Fruit fly (Drosophila melanogaster) whole organism, embryonic: ENCODE data around the gene SamDC.

ENCODE experiments used
- B-H2 ChIP-seq: fragments of 200-800 bp; sonication (Bioruptor generic); optimal IDR thresholded peaks from 2 replicates; lab custom pipeline; 2018; ENCODE audit warnings: missing biosample characterization, mild to moderate bottlenecking, missing genetic modification characterization
- CG11093 ChIP-seq: fragments of 200-800 bp; sonication (Bioruptor generic); IDR thresholded peaks from 3 replicates; pipeline ENCODE4 v1.3.6; 2022; ENCODE audit warnings: missing biosample characterization, missing genetic modification characterization
- CG11695 ChIP-seq: fragments of 200-800 bp; sonication (Bioruptor generic); IDR thresholded peaks from 3 replicates; pipeline ENCODE4 v1.3.6; 2022; ENCODE audit warnings: missing biosample characterization, missing genetic modification characterization
- CG1233 ChIP-seq: fragments of 200-800 bp; sonication (Bioruptor generic); optimal IDR thresholded peaks from 4 replicates; lab custom pipeline; 2018; ENCODE audit warnings: missing biosample characterization, mild to moderate bottlenecking, missing genetic modification characterization
- CG14441 ChIP-seq: fragments of 200-800 bp; sonication (Bioruptor generic); IDR thresholded peaks from 2 replicates; pipeline ENCODE4 v1.3.6; 2022; ENCODE audit warnings: missing biosample characterization, missing genetic modification characterization
- CG14667 ChIP-seq: fragments of 200-800 bp; sonication (Bioruptor generic); IDR thresholded peaks from 2 replicates; pipeline ENCODE4 v1.3.6; 2022; ENCODE audit warnings: missing biosample characterization, missing genetic modification characterization
- CG14860 ChIP-seq: fragments of 200-800 bp; sonication (Bioruptor generic); IDR thresholded peaks from 3 replicates; pipeline ENCODE4 v1.3.6; 2022; ENCODE audit warnings: missing biosample characterization, missing genetic modification characterization; ENCODE audit not compliant: partially characterized antibody
- CG15514 ChIP-seq: fragments of 200-800 bp; sonication (Bioruptor generic); optimal IDR thresholded peaks from 3 replicates; lab custom pipeline; 2017; ENCODE audit warnings: missing biosample characterization, missing genetic modification characterization, mild to moderate bottlenecking, moderate library complexity, missing genetic modification reagents
- CG2199 ChIP-seq: fragments of 200-800 bp; sonication (Bioruptor generic); IDR thresholded peaks from 3 replicates; pipeline ENCODE4 v1.3.6; 2022; ENCODE audit warnings: missing biosample characterization, missing genetic modification characterization
- CG2875 ChIP-seq: fragments of 200-800 bp; sonication (Bioruptor generic); optimal IDR thresholded peaks from 2 replicates; lab custom pipeline; 2017; ENCODE audit warnings: missing biosample characterization, mild to moderate bottlenecking, missing genetic modification characterization, missing genetic modification reagents
- CG3726 ChIP-seq: fragments of 200-800 bp; sonication (Bioruptor generic); IDR thresholded peaks from 3 replicates; pipeline ENCODE4, ENCODE4 v1.3.6; 2022; ENCODE audit warnings: missing biosample characterization, missing genetic modification characterization
- CG43689 ChIP-seq: fragments of 200-800 bp; sonication (Bioruptor generic); IDR thresholded peaks from 2 replicates; pipeline ENCODE4 v1.3.6; 2022; ENCODE audit warnings: missing biosample characterization, missing genetic modification characterization
- CG4707 ChIP-seq: fragments of 200-800 bp; sonication (Bioruptor generic); optimal IDR thresholded peaks from 2 replicates; lab custom pipeline; 2018; ENCODE audit warnings: missing biosample characterization, mild to moderate bottlenecking, missing genetic modification characterization, moderate library complexity
- CG6683 ChIP-seq: fragments of 200-800 bp; sonication (Bioruptor generic); optimal IDR thresholded peaks from 2 replicates; lab custom pipeline; 2017; ENCODE audit warnings: missing biosample characterization, mild to moderate bottlenecking, missing genetic modification characterization, missing genetic modification reagents
- CG6854 ChIP-seq: fragments of 200-800 bp; sonication (Bioruptor generic); optimal IDR thresholded peaks from 3 replicates; lab custom pipeline; 2017; ENCODE audit warnings: missing biosample characterization, mild to moderate bottlenecking, missing genetic modification characterization
- CG7928 ChIP-seq: fragments of 200-800 bp; sonication (Bioruptor generic); optimal IDR thresholded peaks from 2 replicates; lab custom pipeline; 2017; ENCODE audit warnings: missing biosample characterization, mild to moderate bottlenecking, missing genetic modification characterization
- CG7987 ChIP-seq: fragments of 200-800 bp; sonication (Bioruptor generic); optimal IDR thresholded peaks from 2 replicates; lab custom pipeline; 2018; ENCODE audit warnings: missing biosample characterization, mild to moderate bottlenecking, missing genetic modification characterization, moderate library complexity
- CG8359 ChIP-seq: fragments of 200-800 bp; sonication (Bioruptor generic); optimal IDR thresholded peaks from 2 replicates; lab custom pipeline; 2017; ENCODE audit warnings: missing biosample characterization, mild to moderate bottlenecking, missing genetic modification characterization, borderline replicate concordance
- D19B ChIP-seq: fragments of 200-800 bp; sonication (Bioruptor generic); optimal IDR thresholded peaks from 2 replicates; lab custom pipeline; 2017; ENCODE audit warnings: missing biosample characterization, mild to moderate bottlenecking, missing genetic modification characterization
- Dek ChIP-seq: fragments of 200-800 bp; sonication (Bioruptor generic); optimal IDR thresholded peaks from 3 replicates; lab custom pipeline; 2019; ENCODE audit warnings: missing biosample characterization, mild to moderate bottlenecking, missing genetic modification characterization, moderate library complexity
- Gsc ChIP-seq: fragments of 200-800 bp; sonication (Bioruptor generic); IDR thresholded peaks from 2 replicates; pipeline ENCODE4 v1.3.6; 2022; ENCODE audit warnings: missing biosample characterization, missing genetic modification characterization
- HLHmδ ChIP-seq: fragments of 200-800 bp; sonication (Bioruptor generic); optimal IDR thresholded peaks from 2 replicates; lab custom pipeline; 2018; ENCODE audit warnings: missing biosample characterization, mild to moderate bottlenecking, missing genetic modification characterization, moderate library complexity
- Lpt ChIP-seq: fragments of >200 bp; optimal IDR thresholded peaks from 2 replicates; lab custom pipeline; 2018; ENCODE audit warnings: missing biosample characterization, missing genetic modification characterization
- Nf-YA ChIP-seq: fragments of 200-800 bp; sonication (Bioruptor generic); IDR thresholded peaks from 2 replicates; pipeline ENCODE4 v1.3.6; 2022; ENCODE audit warnings: missing biosample characterization, missing genetic modification characterization
- Sry-β ChIP-seq: fragments of 200-800 bp; sonication (Bioruptor generic); optimal IDR thresholded peaks from 2 replicates; lab custom pipeline; 2018; ENCODE audit warnings: missing biosample characterization, mild to moderate bottlenecking, missing genetic modification characterization, moderate library complexity
- Xbp1 ChIP-seq: fragments of 200-800 bp; sonication (Bioruptor generic); optimal IDR thresholded peaks from 3 replicates; lab custom pipeline; 2016; ENCODE audit warnings: missing biosample characterization, mild to moderate bottlenecking, missing genetic modification characterization
- abd-A ChIP-seq: fragments of 200-800 bp; sonication (Bioruptor generic); optimal IDR thresholded peaks from 3 replicates; lab custom pipeline; 2019; ENCODE audit warnings: missing biosample characterization, mild to moderate bottlenecking, missing genetic modification characterization, moderate library complexity
- ac ChIP-seq: fragments of 200-800 bp; sonication (Bioruptor generic); optimal IDR thresholded peaks from 3 replicates; lab custom pipeline; 2017; ENCODE audit warnings: missing biosample characterization, mild to moderate bottlenecking, missing genetic modification characterization
- ara ChIP-seq: fragments of 200-800 bp; sonication (Bioruptor generic); IDR thresholded peaks from 2 replicates; pipeline ENCODE4 v1.3.6; 2022; ENCODE audit warnings: missing biosample characterization, missing genetic modification characterization
- az2 ChIP-seq: fragments of 200-800 bp; sonication (Bioruptor generic); optimal IDR thresholded peaks from 3 replicates; lab custom pipeline; 2016; ENCODE audit warnings: missing biosample characterization, missing genetic modification characterization
- ci ChIP-seq: fragments of 200-800 bp; sonication (Bioruptor generic); IDR thresholded peaks from 3 replicates; pipeline ENCODE4 v1.3.6; 2022; ENCODE audit warnings: missing biosample characterization, missing genetic modification characterization
- en ChIP-seq: fragments of 200-800 bp; sonication (Bioruptor generic); optimal IDR thresholded peaks from 2 replicates; lab custom pipeline; 2016; ENCODE audit warnings: missing biosample characterization, missing genetic modification characterization
- ind ChIP-seq: fragments of 200-800 bp; sonication (Bioruptor generic); optimal IDR thresholded peaks from 3 replicates; lab custom pipeline; 2016; ENCODE audit warnings: missing biosample characterization, missing genetic modification characterization
- kay ChIP-seq: fragments of 200-800 bp; sonication (Bioruptor generic); optimal IDR thresholded peaks from 2 replicates; lab custom pipeline; 2016; ENCODE audit warnings: missing biosample characterization, missing genetic modification characterization
- klu ChIP-seq: fragments of 200-800 bp; sonication (Bioruptor generic); IDR thresholded peaks from 2 replicates; pipeline ENCODE4 v1.3.6; 2022; ENCODE audit warnings: missing biosample characterization, missing genetic modification characterization
- knrl ChIP-seq: fragments of 200-800 bp; sonication (Bioruptor generic); IDR thresholded peaks from 3 replicates; pipeline ENCODE4 v1.3.6; 2022; ENCODE audit warnings: missing biosample characterization, missing genetic modification characterization; ENCODE audit not compliant: partially characterized antibody
- lab ChIP-seq: fragments of 200-800 bp; sonication (Bioruptor generic); optimal IDR thresholded peaks from 3 replicates; lab custom pipeline; 2017; ENCODE audit warnings: missing biosample characterization, missing genetic modification characterization, mild to moderate bottlenecking, moderate library complexity, missing genetic modification reagents
- lov ChIP-seq, 2 experiments: fragments of 200-800 bp in 1 of 2; fragments of >200 bp in 1 of 2; sonication (Bioruptor generic) in 1 of 2; IDR thresholded peaks in 1 of 2; optimal IDR thresholded peaks in 1 of 2; 2 replicates in 1 of 2; 3 replicates in 1 of 2; pipeline versions ENCODE4 v1.3.6 to Lab custom; 2017 to 2022; ENCODE audit warnings: missing biosample characterization in 1 of 2, missing genetic modification characterization in 1 of 2
- odd ChIP-seq: fragments of 200-800 bp; sonication (Bioruptor generic); optimal IDR thresholded peaks from 2 replicates; lab custom pipeline; 2017; ENCODE audit warnings: missing biosample characterization, mild to moderate bottlenecking, missing genetic modification characterization
- peb ChIP-seq: fragments of 200-800 bp; sonication (Bioruptor generic); IDR thresholded peaks from 2 replicates; pipeline ENCODE4 v1.3.6; 2022; ENCODE audit warnings: missing biosample characterization, missing genetic modification characterization
- pita ChIP-seq: fragments of 200-800 bp; sonication (Bioruptor generic); optimal IDR thresholded peaks from 2 replicates; lab custom pipeline; 2017; ENCODE audit warnings: missing biosample characterization, mild to moderate bottlenecking, missing genetic modification characterization
- repo ChIP-seq: fragments of 200-800 bp; sonication (Bioruptor generic); optimal IDR thresholded peaks from 2 replicates; lab custom pipeline; 2016; ENCODE audit warnings: missing biosample characterization, missing genetic modification characterization
- sim ChIP-seq: fragments of 200-800 bp; sonication (Bioruptor generic); IDR thresholded peaks from 2 replicates; pipeline ENCODE4 v1.3.6; 2022; ENCODE audit warnings: missing biosample characterization, missing genetic modification characterization
- so ChIP-seq: fragments of 200-800 bp; sonication (Bioruptor generic); IDR thresholded peaks from 3 replicates; pipeline ENCODE4 v1.3.6; 2022; ENCODE audit warnings: missing biosample characterization, missing genetic modification characterization
- tap ChIP-seq: fragments of 200-800 bp; optimal IDR thresholded peaks from 3 replicates; lab custom pipeline; 2019; ENCODE audit warnings: missing biosample characterization, mild to moderate bottlenecking, missing genetic modification characterization, moderate library complexity
- tgo ChIP-seq: fragments of 200-800 bp; sonication (Bioruptor generic); IDR thresholded peaks from 3 replicates; pipeline ENCODE4 v1.3.6; 2022; ENCODE audit warnings: missing biosample characterization, missing genetic modification characterization
- toy ChIP-seq: fragments of 200-800 bp; sonication (Bioruptor generic); IDR thresholded peaks from 2 replicates; pipeline ENCODE4 v1.3.6; 2022; ENCODE audit warnings: missing biosample characterization, missing genetic modification characterization
- vfl ChIP-seq: fragments of 200-800 bp; sonication (Bioruptor generic); optimal IDR thresholded peaks from 2 replicates; lab custom pipeline; 2016; ENCODE audit warnings: missing biosample characterization, missing genetic modification characterization
- vnd ChIP-seq: fragments of 200-800 bp; sonication (Bioruptor generic); IDR thresholded peaks from 3 replicates; pipeline ENCODE4 v1.3.6; 2022; ENCODE audit warnings: missing biosample characterization, missing genetic modification characterization; ENCODE audit not compliant: partially characterized antibody
- wek ChIP-seq: fragments of 200-800 bp; sonication (Bioruptor generic); optimal IDR thresholded peaks from 3 replicates; lab custom pipeline; 2018; ENCODE audit warnings: missing biosample characterization, mild to moderate bottlenecking, missing genetic modification characterization, moderate library complexity
- zf30C ChIP-seq: fragments of 200-800 bp; sonication (Bioruptor generic); optimal IDR thresholded peaks from 3 replicates; lab custom pipeline; 2018; ENCODE audit warnings: missing biosample characterization, mild to moderate bottlenecking, missing genetic modification characterization

SamDC gene

DNA sequence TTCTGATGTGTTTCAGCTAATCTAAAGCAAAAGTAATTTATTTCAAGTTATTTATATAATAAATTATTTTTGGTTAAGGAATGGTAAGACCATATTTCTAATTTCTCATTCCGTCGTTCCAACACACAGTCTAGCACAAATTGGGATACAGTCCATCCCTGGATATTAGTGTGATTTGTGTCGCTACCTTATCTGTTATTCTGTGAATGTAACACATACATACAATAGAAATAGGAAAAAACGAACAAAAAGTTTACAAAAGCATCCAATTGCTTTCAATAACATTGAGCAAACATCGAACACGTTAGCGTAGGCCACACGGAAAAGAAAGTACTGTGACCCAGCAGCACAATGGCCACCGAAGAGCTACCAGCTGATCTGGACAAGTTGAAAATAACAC, 27.3 kb downstream of the SamDC start, which contains the start of gene CG5056 (continued):
- no peak for TF ChIP-seq Gsc (GFP tag; lab: Robert Waterston, UW)
- TF ChIP-seq tap (tag; lab: Kevin White, UChicago), result no peak
- TF ChIP-seq tgo (GFP tag; lab: Robert Waterston, UW), result no peak
- TF ChIP-seq zf30C (GFP tag; lab: Kevin White, UChicago), result no peak
- no peak for TF ChIP-seq CG14860 (GFP tag; lab: Robert Waterston, UW)
- no peak for TF ChIP-seq klu (GFP tag; lab: Robert Waterston, UW)
- TF ChIP-seq wek (GFP tag; lab: Kevin White, UChicago), result no peak
- TF ChIP-seq lov (optimal IDR thresholded peaks at IDR 0.05; lab: Kevin White, UChicago), result no peak
- no peak for TF ChIP-seq lov (GFP tag; IDR thresholded peaks at IDR 0.05; lab: Robert Waterston, UW)
- TF ChIP-seq Sry-β (GFP tag; lab: Kevin White, UChicago), result peak; percentile 50
- TF ChIP-seq CG7987, result peak; percentile 5
- peak; percentile 31 for TF ChIP-seq CG15514
- TF ChIP-seq so (GFP tag; lab: Robert Waterston, UW), result no peak
- no peak for TF ChIP-seq CG2875 (GFP tag; lab: Kevin White, UChicago)
- TF ChIP-seq en (GFP tag; lab: Kevin White, UChicago), result no peak
- no peak for TF ChIP-seq vnd
- TF ChIP-seq vfl, result no peak
- no peak for TF ChIP-seq pita
- no peak for TF ChIP-seq CG4707 (GFP tag; lab: Kevin White, UChicago)
- no peak for TF ChIP-seq CG1233 (GFP tag; lab: Kevin White, UChicago)
- TF ChIP-seq HLHmδ (GFP tag; lab: Kevin White, UChicago), result no peak
- TF ChIP-seq Lpt (GFP tag; lab: Kevin White, UChicago), result no peak
- TF ChIP-seq CG6683 (GFP tag; lab: Kevin White, UChicago), result no peak
- no peak for TF ChIP-seq toy
- TF ChIP-seq az2 (GFP tag; lab: Kevin White, UChicago), result no peak
- no peak for TF ChIP-seq Dek (tag; lab: Kevin White, UChicago)
- no peak for TF ChIP-seq peb (GFP tag; lab: Robert Waterston, UW)
- TF ChIP-seq CG8359 (GFP tag; lab: Kevin White, UChicago), result no peak
- no peak for TF ChIP-seq CG11093 (GFP tag; lab: Robert Waterston, UW)
- TF ChIP-seq lab (GFP tag; lab: Kevin White, UChicago), result no peak
- TF ChIP-seq CG43689, result no peak
- peak; percentile 23; the same call in 1 of the 3 replicates for TF ChIP-seq ci
- no peak for TF ChIP-seq CG2199
- TF ChIP-seq Nf-YA, result no peak
- TF ChIP-seq ara (GFP tag; lab: Robert Waterston, UW), result no peak
- TF ChIP-seq D19B (GFP tag; lab: Kevin White, UChicago), result no peak
- no peak for TF ChIP-seq ac (GFP tag; lab: Kevin White, UChicago)
- no peak for TF ChIP-seq CG14441 (GFP tag; lab: Robert Waterston, UW)
- no peak for TF ChIP-seq B-H2 (GFP tag; lab: Kevin White, UChicago)
- no peak for TF ChIP-seq ind (GFP tag; lab: Kevin White, UChicago)
- TF ChIP-seq CG7928, result peak; percentile 95
- TF ChIP-seq knrl (GFP tag; lab: Robert Waterston, UW), result peak; percentile 39; the same call in 1 of the 3 replicates
- no peak for TF ChIP-seq repo
- TF ChIP-seq CG6854, result no peak
- TF ChIP-seq CG11695 (GFP tag; lab: Robert Waterston, UW), result no peak
- TF ChIP-seq kay (GFP tag; lab: Kevin White, UChicago), result no peak
- TF ChIP-seq CG3726, result no peak
- TF ChIP-seq Xbp1 (GFP tag; lab: Kevin White, UChicago), result peak; percentile 28
- TF ChIP-seq sim (GFP tag; lab: Robert Waterston, UW), result no peak
- no peak for TF ChIP-seq odd (GFP tag; lab: Kevin White, UChicago)
- peak; percentile 30; the same call in 1 of the 2 replicates for TF ChIP-seq CG14667 (GFP tag; lab: Robert Waterston, UW)
- no peak for TF ChIP-seq abd-A (tag; lab: Kevin White, UChicago)
